Worm (Caenorhabditis elegans): ENCODE measurements around the gene lact-3.

lact-3 gene

ce11 chrII:10675302-10675701 lies 17.8 kb upstream of the lact-3 start, which contains the start of gene ptb-1:
Gene ptb-1, plus strand, starts transcription at chrII:10675602.
- no peak for TF ChIP-seq ceh-28 (tag; optimal IDR thresholded peaks at IDR 0.05)
- TF ChIP-seq elt-1 (tag; optimal IDR thresholded peaks at IDR 0.05), result no peak
- TF ChIP-seq ZK546.5 (tag; optimal IDR thresholded peaks at IDR 0.05), result no peak
- TF ChIP-seq zag-1 (tag; optimal IDR thresholded peaks at IDR 0.05), result no peak
- no peak for TF ChIP-seq jun-1 (tag; optimal IDR thresholded peaks at IDR 0.05)
- no peak for TF ChIP-seq ztf-11 (tag; optimal IDR thresholded peaks at IDR 0.05)
- no peak for TF ChIP-seq egl-27 (tag; optimal IDR thresholded peaks at IDR 0.05)
- TF ChIP-seq mml-1 (tag; optimal IDR thresholded peaks at IDR 0.05), result no peak
- no peak for TF ChIP-seq egl-5 (tag; optimal IDR thresholded peaks at IDR 0.05)
- no peak for TF ChIP-seq skn-1 (tag; optimal IDR thresholded peaks at IDR 0.05)

DNA sequence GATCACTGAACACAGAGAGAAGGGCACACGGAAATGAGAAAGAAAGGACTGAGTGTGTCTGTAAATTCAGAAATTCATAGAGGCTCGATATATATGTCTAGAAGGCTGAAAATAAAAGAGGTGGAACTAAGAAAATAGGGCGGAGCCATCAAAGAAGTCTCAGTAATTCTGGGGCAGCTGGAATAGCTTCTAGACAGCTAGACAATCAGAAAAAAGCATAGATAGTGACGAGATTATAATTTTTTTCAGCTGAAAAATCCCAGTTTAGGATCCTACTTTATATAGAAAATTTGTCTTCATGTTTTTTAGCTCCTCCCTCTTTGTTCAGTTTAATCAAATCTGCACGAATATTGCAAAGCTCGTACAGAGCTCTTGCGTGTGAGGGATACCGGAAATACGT lies 7.5 kb upstream of the lact-3 start, which contains the start of gene D2089.3:
Gene D2089.3, minus strand, starts transcription at position 101 of the 400 bp plus-strand sequence.
- TF ChIP-seq fkh-10 (GFP tag; optimal IDR thresholded peaks at IDR 0.05) (no peak), R02D3.7 (tag; optimal IDR thresholded peaks at IDR 0.05) (no peak), nhr-11 (tag; optimal IDR thresholded peaks at IDR 0.05) (no peak), nhr-77 (tag; optimal IDR thresholded peaks at IDR 0.05) (no peak), nhr-67 (tag; optimal IDR thresholded peaks at IDR 0.05) (no peak), hmg-11 (tag; optimal IDR thresholded peaks at IDR 0.05) (no peak), nhr-28 (tag; optimal IDR thresholded peaks at IDR 0.05) (no peak), eor-1 (tag; optimal IDR thresholded peaks at IDR 0.05) (no peak), ztf-4 (tag; optimal IDR thresholded peaks at IDR 0.05) (no peak), fkh-2 (tag; optimal IDR thresholded peaks at IDR 0.05) (no peak)

DNA sequence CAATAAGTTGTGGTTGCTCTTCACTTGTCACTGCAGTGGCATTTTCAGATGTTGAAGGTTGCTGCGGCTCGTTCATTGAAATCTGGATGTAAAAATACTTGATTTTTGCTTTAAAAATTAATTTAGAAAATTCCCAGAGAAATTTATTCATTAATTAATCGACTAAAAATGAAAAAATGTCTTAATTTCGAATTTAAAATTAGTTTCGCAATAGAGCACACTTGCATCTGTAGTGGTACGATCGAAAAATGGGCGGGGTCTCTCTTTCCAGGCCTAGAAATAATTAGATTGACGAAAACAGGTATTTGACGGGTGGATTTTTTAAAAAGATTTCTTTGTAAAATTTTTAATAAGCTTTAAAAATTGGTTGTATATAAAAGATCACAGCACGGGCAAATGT lies 5.2 kb upstream of the lact-3 start, which contains the start of gene D2089.8:
Gene D2089.8, minus strand, starts transcription at position 84 of the 400 bp plus-strand sequence.
- TF ChIP-seq nfya-1 (tag; optimal IDR thresholded peaks at IDR 0.05; ENCODE audit: insufficient read depth) (peak; percentile 18), ceh-82 (tag; optimal IDR thresholded peaks at IDR 0.05) (no peak), pha-4 (tag; optimal IDR thresholded peaks at IDR 0.05) (peak; percentile 43)

DNA sequence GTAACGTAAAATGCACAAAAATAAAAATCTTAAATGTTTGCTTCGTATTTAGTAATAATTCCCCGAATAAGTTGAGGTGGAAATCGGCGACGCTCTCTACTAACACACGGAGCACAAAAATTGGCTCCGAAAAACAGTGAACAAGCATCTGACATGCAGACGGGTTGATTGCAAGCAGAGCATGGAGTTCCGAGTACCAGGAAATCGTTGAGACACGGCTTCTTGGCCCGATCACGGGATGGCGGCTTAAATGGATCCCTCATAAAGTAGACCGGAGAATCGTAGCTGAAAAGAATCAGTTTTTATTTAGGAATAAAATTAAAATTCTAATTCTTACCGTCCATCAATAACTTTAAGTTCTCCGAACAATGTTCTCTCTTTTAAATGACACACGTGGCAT lies 4.8 kb upstream of the lact-3 start:
- no peak for TF ChIP-seq ceh-82 (tag; optimal IDR thresholded peaks at IDR 0.05)
- no peak for TF ChIP-seq ceh-9 (tag; optimal IDR thresholded peaks at IDR 0.05)
- no peak for TF ChIP-seq nhr-77 (tag; optimal IDR thresholded peaks at IDR 0.05)
- TF ChIP-seq lin-39 (tag; optimal IDR thresholded peaks at IDR 0.05), result no peak
- TF ChIP-seq jun-1 (tag; optimal IDR thresholded peaks at IDR 0.05), result no peak
- TF ChIP-seq zag-1 (tag; optimal IDR thresholded peaks at IDR 0.05), result no peak
- TF ChIP-seq fkh-2 (tag; optimal IDR thresholded peaks at IDR 0.05), result no peak
- no peak for TF ChIP-seq tbx-2 (tag; optimal IDR thresholded peaks at IDR 0.05)
- no peak for TF ChIP-seq fos-1 (tag; optimal IDR thresholded peaks at IDR 0.05)
- no peak for TF ChIP-seq nhr-237 (tag; optimal IDR thresholded peaks at IDR 0.05)
- no peak for TF ChIP-seq nhr-28 (tag; optimal IDR thresholded peaks at IDR 0.05)
- TF ChIP-seq egl-27 (tag; optimal IDR thresholded peaks at IDR 0.05), result no peak
- TF ChIP-seq fkh-10 (GFP tag; optimal IDR thresholded peaks at IDR 0.05), result no peak
- TF ChIP-seq unc-39 (tag; optimal IDR thresholded peaks at IDR 0.05), result no peak
- no peak for TF ChIP-seq elt-3 (tag; optimal IDR thresholded peaks at IDR 0.05)
- no peak for TF ChIP-seq mml-1 (tag; optimal IDR thresholded peaks at IDR 0.05)
- no peak for TF ChIP-seq nhr-12 (tag; optimal IDR thresholded peaks at IDR 0.05)
- TF ChIP-seq elt-1 (tag; optimal IDR thresholded peaks at IDR 0.05), result no peak

DNA sequence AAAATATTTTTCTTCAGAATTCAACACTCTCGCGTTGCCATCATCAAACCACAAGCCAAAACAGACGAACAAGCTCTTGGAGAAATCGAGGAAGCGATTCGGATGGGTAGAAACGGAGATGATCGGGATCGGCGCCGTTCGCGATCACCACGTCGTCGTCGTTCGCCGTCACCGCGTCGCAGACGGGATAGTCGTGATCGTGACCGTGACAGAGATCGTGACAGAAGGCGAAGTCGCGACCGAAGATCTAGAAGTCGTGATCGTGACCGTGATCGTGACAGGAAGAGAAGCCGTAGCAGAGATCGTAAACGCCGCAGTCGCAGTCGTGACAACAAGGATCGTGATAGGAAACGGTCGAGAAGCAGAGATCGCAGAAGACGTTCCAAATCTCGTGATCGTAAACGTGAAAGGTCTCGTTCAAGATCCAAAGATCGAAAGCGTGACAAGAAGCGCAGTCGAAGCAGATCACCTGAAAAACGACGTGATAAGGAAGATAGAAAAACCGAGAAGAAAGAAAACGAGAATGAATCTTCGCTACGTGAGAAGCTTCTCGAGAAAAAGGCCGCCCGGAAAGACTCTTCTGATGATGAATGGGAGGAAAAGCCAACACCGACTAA lies 4.1 kb upstream of the lact-3 start:
- TF ChIP-seq ceh-82 (tag; optimal IDR thresholded peaks at IDR 0.05) (no peak), elt-1 (tag; optimal IDR thresholded peaks at IDR 0.05) (no peak), pqm-1 (tag; optimal IDR thresholded peaks at IDR 0.05) (no peak), nfya-1 (tag; optimal IDR thresholded peaks at IDR 0.05; ENCODE audit: insufficient read depth) (no peak), mdl-1 (tag; optimal IDR thresholded peaks at IDR 0.05) (no peak), fkh-10 (GFP tag; optimal IDR thresholded peaks at IDR 0.05) (no peak), nhr-43 (tag; optimal IDR thresholded peaks at IDR 0.05; ENCODE audit: poor library complexity, severe bottlenecking) (peak; percentile 59), mml-1 (tag; optimal IDR thresholded peaks at IDR 0.05) (no peak)
